Worm (Caenorhabditis elegans): ENCODE data around the gene gst-6.

DNA sequence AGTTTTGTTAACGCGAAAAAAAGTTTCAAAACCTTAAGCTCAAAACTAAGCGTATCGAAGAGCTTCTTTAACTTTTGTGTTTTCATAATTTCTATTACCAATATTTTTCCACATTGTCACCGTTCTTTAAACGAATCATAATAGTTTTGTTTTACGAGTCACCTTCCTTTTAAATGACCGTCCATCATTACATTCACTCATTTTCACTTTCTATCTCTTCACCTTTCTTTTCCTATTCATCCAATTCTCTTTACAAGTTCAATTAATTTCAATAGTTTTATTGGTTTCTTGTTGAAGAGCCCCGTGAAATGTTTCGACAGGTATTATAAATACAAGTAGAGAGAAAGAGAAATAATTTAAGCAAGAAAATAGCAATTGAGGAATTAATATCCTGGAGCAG is 7.9 kb upstream of the gst-6 start:
- TF ChIP-seq zag-1 (tag; optimal IDR thresholded peaks at IDR 0.05) (no peak), nhr-76 (tag; optimal IDR thresholded peaks at IDR 0.05) (no peak), snpc-4 (tag; optimal IDR thresholded peaks at IDR 0.05) (no peak)
